Worm (Caenorhabditis elegans) whole organism, L1 larva: ENCODE measurements around the gene Y54F10AM.6.

Experiments
- C04F5.9 ChIP-seq: sonication (generic microtip); optimal IDR thresholded peaks from 2 replicates; lab custom pipeline; 2016; ENCODE audit warnings: missing genetic modification characterization, missing compliant biosample characterization
- F16B12.6 ChIP-seq: fragments of 150-350 bp; optimal IDR thresholded peaks from 2 replicates; lab custom pipeline; 2014; ENCODE audit warnings: missing biosample characterization, missing genetic modification characterization
- aha-1 ChIP-seq: fragments of 150-350 bp; optimal IDR thresholded peaks from 2 replicates; lab custom pipeline; 2014; ENCODE audit warnings: missing biosample characterization, missing genetic modification characterization
- ama-1 ChIP-seq: fragments of 150-350 bp; optimal IDR thresholded peaks from 2 replicates; lab custom pipeline; 2014
- blmp-1 ChIP-seq: fragments of 150-350 bp; optimal IDR thresholded peaks from 2 replicates; lab custom pipeline; 2014; ENCODE audit warnings: missing biosample characterization, missing genetic modification characterization
- ceh-82 ChIP-seq, 3 experiments: fragments of 150-350 bp in 1 of 3; sonication (generic microtip) in 2 of 3; optimal IDR thresholded peaks; 2 replicates each; lab custom pipeline; 2014 to 2017; ENCODE audit warnings: missing biosample characterization in 3 of 3, missing genetic modification characterization in 3 of 3
- ceh-90 ChIP-seq: sonication (generic microtip); optimal IDR thresholded peaks from 2 replicates; lab custom pipeline; 2016; ENCODE audit warnings: missing genetic modification characterization, missing compliant biosample characterization
- ces-1 ChIP-seq: fragments of 150-350 bp; optimal IDR thresholded peaks from 2 replicates; lab custom pipeline; 2014; ENCODE audit warnings: missing biosample characterization, missing genetic modification reagents, missing genetic modification characterization
- dpl-1 ChIP-seq, 3 experiments: fragments of 150-350 bp in 2 of 3; sonication (generic microtip) in 1 of 3; optimal IDR thresholded peaks; 2 replicates each; lab custom pipeline; 2014 to 2017; ENCODE audit warnings: missing biosample characterization in 3 of 3, missing genetic modification characterization in 3 of 3, missing genetic modification reagents in 3 of 3
- efl-1 ChIP-seq, 4 experiments: fragments of 150-350 bp; optimal IDR thresholded peaks in 3 of 4; peaks in 1 of 4; 1 replicate in 1 of 4; 2 replicates in 3 of 4; lab custom pipeline; 2014; ENCODE audit warnings: missing biosample characterization in 2 of 4, missing genetic modification characterization in 2 of 4, missing genetic modification reagents in 2 of 4
- efl-3 ChIP-seq: fragments of 200-800 bp; sonication (Bioruptor generic); optimal IDR thresholded peaks from 2 replicates; lab custom pipeline; 2018; ENCODE audit warnings: mild to moderate bottlenecking, missing genetic modification characterization, missing compliant biosample characterization
- egl-13 ChIP-seq: sonication (generic microtip); optimal IDR thresholded peaks from 2 replicates; lab custom pipeline; 2016; ENCODE audit warnings: missing genotype, missing genetic modification reagents, missing genetic modification characterization, missing compliant biosample characterization
- egl-27 ChIP-seq, 2 experiments: fragments of 150-350 bp in 1 of 2; sonication (generic microtip); optimal IDR thresholded peaks; 3 replicates each; lab custom pipeline; 2017 to 2018; ENCODE audit warnings: missing biosample characterization in 2 of 2, missing genetic modification characterization in 2 of 2, missing genetic modification reagents in 2 of 2
- fkh-4 ChIP-seq: sonication (generic microtip); optimal IDR thresholded peaks from 2 replicates; lab custom pipeline; 2016; ENCODE audit warnings: missing compliant biosample characterization, missing genetic modification characterization, borderline replicate concordance
- fos-1 ChIP-seq: fragments of 150-350 bp; optimal IDR thresholded peaks from 2 replicates; lab custom pipeline; 2014; ENCODE audit warnings: missing biosample characterization, missing genetic modification characterization
- grh-1 ChIP-seq: fragments of 200-800 bp; sonication (Bioruptor generic); IDR thresholded peaks from 2 replicates; pipeline ENCODE4 v1.3.6; 2022; ENCODE audit warnings: missing genetic modification reagents, missing genetic modification characterization, missing compliant biosample characterization
- hlh-17 ChIP-seq: fragments of 200-800 bp; sonication (Bioruptor generic); optimal IDR thresholded peaks from 2 replicates; lab custom pipeline; 2018; ENCODE audit warnings: missing genetic modification characterization, mild to moderate bottlenecking, missing compliant biosample characterization, moderate library complexity, borderline replicate concordance
- hpl-2 ChIP-seq: fragments of 150-350 bp; optimal IDR thresholded peaks from 2 replicates; lab custom pipeline; 2014; ENCODE audit warnings: missing biosample characterization, missing genetic modification reagents, missing genetic modification characterization
- isw-1 ChIP-seq: fragments of 200-800 bp; sonication (Bioruptor generic); IDR thresholded peaks from 2 replicates; pipeline ENCODE4 v1.3.6; 2022; ENCODE audit warnings: missing genetic modification characterization, missing compliant biosample characterization
- jun-1 ChIP-seq: fragments of 150-350 bp; optimal IDR thresholded peaks from 2 replicates; lab custom pipeline; 2014; ENCODE audit warnings: missing biosample characterization, missing genetic modification reagents, missing genetic modification characterization
- lin-13 ChIP-seq: fragments of 150-350 bp; optimal IDR thresholded peaks from 2 replicates; lab custom pipeline; 2014; ENCODE audit warnings: missing biosample characterization, missing genetic modification reagents, missing genetic modification characterization
- lin-14 ChIP-seq: fragments of 200-800 bp; sonication (Bioruptor generic); optimal IDR thresholded peaks from 2 replicates; lab custom pipeline; 2018; ENCODE audit warnings: mild to moderate bottlenecking, missing genetic modification characterization, moderate library complexity, missing compliant biosample characterization
- lsy-2 ChIP-seq, 2 experiments: fragments of 150-350 bp; optimal IDR thresholded peaks; 2 replicates each; lab custom pipeline; 2014; ENCODE audit warnings: missing biosample characterization in 2 of 2, missing genetic modification characterization in 2 of 2
- mab-9 ChIP-seq: fragments of 200-800 bp; sonication (Bioruptor generic); IDR thresholded peaks from 2 replicates; pipeline ENCODE4 v1.3.6; 2022; ENCODE audit warnings: missing genetic modification reagents, missing genetic modification characterization, missing compliant biosample characterization
- mdl-1 ChIP-seq, 2 experiments: fragments of 150-350 bp; optimal IDR thresholded peaks; 2 replicates each; lab custom pipeline; 2014 to 2017; ENCODE audit warnings: missing biosample characterization in 2 of 2, missing genetic modification characterization in 2 of 2, inconsistent platforms in 1 of 2
- mef-2 ChIP-seq: fragments of 150-350 bp; optimal IDR thresholded peaks from 2 replicates; lab custom pipeline; 2014; ENCODE audit warnings: missing biosample characterization, missing genetic modification characterization
- mep-1 ChIP-seq: fragments of 150-350 bp; optimal IDR thresholded peaks from 2 replicates; lab custom pipeline; 2014; ENCODE audit warnings: missing biosample characterization, missing genetic modification characterization
- nhr-19 ChIP-seq: fragments of 200-800 bp; sonication (Bioruptor generic); conservative IDR thresholded peaks from 2 replicates; pipeline ENCODE4 v1.3.6; 2022; ENCODE audit warnings: missing genetic modification characterization, missing compliant biosample characterization
- nhr-28 ChIP-seq: fragments of 150-350 bp; optimal IDR thresholded peaks from 2 replicates; lab custom pipeline; 2014; ENCODE audit warnings: missing biosample characterization, missing genetic modification characterization
- nhr-47 ChIP-seq: sonication (generic microtip); optimal IDR thresholded peaks from 2 replicates; lab custom pipeline; 2016; ENCODE audit warnings: mild to moderate bottlenecking, missing genetic modification characterization, moderate library complexity, missing compliant biosample characterization
- nhr-71 ChIP-seq: sonication (generic microtip); optimal IDR thresholded peaks from 2 replicates; lab custom pipeline; 2016; ENCODE audit warnings: mild to moderate bottlenecking, missing genetic modification characterization, moderate library complexity, missing compliant biosample characterization
- nhr-76 ChIP-seq: sonication (generic microtip); optimal IDR thresholded peaks from 2 replicates; lab custom pipeline; 2017; ENCODE audit warnings: missing biosample characterization, missing genetic modification characterization
- nhr-85 ChIP-seq: sonication (generic microtip); peaks from one replicate; lab custom pipeline; 2016; ENCODE audit warnings: missing genetic modification characterization, inconsistent platforms, missing compliant biosample characterization
- nhr-90 ChIP-seq: sonication (generic microtip); optimal IDR thresholded peaks from 2 replicates; lab custom pipeline; 2016; ENCODE audit warnings: mild to moderate bottlenecking, missing genetic modification characterization, missing compliant biosample characterization; ENCODE audit not compliant: poor library complexity
- pax-3 ChIP-seq: fragments of 200-800 bp; sonication (Bioruptor generic); optimal IDR thresholded peaks from 2 replicates; lab custom pipeline; 2018; ENCODE audit warnings: mild to moderate bottlenecking, missing genetic modification characterization, moderate library complexity, missing compliant biosample characterization
- pqm-1 ChIP-seq: sonication (generic microtip); optimal IDR thresholded peaks from 3 replicates; lab custom pipeline; 2017; ENCODE audit warnings: missing biosample characterization, missing genetic modification characterization
- rnt-1 ChIP-seq: sonication (generic microtip); optimal IDR thresholded peaks from 2 replicates; lab custom pipeline; 2016; ENCODE audit warnings: mild to moderate bottlenecking, missing genetic modification characterization, moderate library complexity, missing compliant biosample characterization
- skn-1 ChIP-seq: fragments of 150-350 bp; optimal IDR thresholded peaks from 2 replicates; lab custom pipeline; 2014; ENCODE audit warnings: missing biosample characterization, missing genetic modification characterization
- snpc-4 ChIP-seq: fragments of 150-350 bp; optimal IDR thresholded peaks from 2 replicates; lab custom pipeline; 2014; ENCODE audit warnings: missing biosample characterization, missing genetic modification characterization
- sox-4 ChIP-seq: sonication (generic microtip); optimal IDR thresholded peaks from 2 replicates; lab custom pipeline; 2016; ENCODE audit warnings: missing genetic modification characterization, missing compliant biosample characterization
- tbx-2 ChIP-seq: sonication (generic microtip); optimal IDR thresholded peaks from 2 replicates; lab custom pipeline; 2016; ENCODE audit warnings: missing genetic modification characterization, missing compliant biosample characterization
- unc-130 ChIP-seq: fragments of 150-350 bp; optimal IDR thresholded peaks from 2 replicates; lab custom pipeline; 2017; ENCODE audit warnings: missing biosample characterization, missing genetic modification characterization, inconsistent platforms
- unc-30 ChIP-seq: sonication (generic microtip); optimal IDR thresholded peaks from 2 replicates; lab custom pipeline; 2017; ENCODE audit warnings: missing biosample characterization, missing genetic modification characterization
- unc-62 ChIP-seq: fragments of 150-350 bp; optimal IDR thresholded peaks from 2 replicates; lab custom pipeline; 2014; ENCODE audit warnings: missing biosample characterization, missing genetic modification reagents, missing genetic modification characterization
- unc-98 ChIP-seq: fragments of 200-800 bp; sonication (Bioruptor generic); IDR thresholded peaks from 2 replicates; pipeline ENCODE4 v1.3.6; 2022; ENCODE audit warnings: missing genetic modification characterization, missing compliant biosample characterization
- vab-15 ChIP-seq: sonication (generic microtip); optimal IDR thresholded peaks from 2 replicates; lab custom pipeline; 2017; ENCODE audit warnings: missing genotype, mild to moderate bottlenecking, missing genetic modification characterization, missing compliant biosample characterization
- zip-4 ChIP-seq: fragments of 200-800 bp; sonication (Bioruptor generic); optimal IDR thresholded peaks from 2 replicates; lab custom pipeline; 2018; ENCODE audit warnings: mild to moderate bottlenecking, missing genetic modification characterization, moderate library complexity, missing compliant biosample characterization

Y54F10AM.6 gene

DNA sequence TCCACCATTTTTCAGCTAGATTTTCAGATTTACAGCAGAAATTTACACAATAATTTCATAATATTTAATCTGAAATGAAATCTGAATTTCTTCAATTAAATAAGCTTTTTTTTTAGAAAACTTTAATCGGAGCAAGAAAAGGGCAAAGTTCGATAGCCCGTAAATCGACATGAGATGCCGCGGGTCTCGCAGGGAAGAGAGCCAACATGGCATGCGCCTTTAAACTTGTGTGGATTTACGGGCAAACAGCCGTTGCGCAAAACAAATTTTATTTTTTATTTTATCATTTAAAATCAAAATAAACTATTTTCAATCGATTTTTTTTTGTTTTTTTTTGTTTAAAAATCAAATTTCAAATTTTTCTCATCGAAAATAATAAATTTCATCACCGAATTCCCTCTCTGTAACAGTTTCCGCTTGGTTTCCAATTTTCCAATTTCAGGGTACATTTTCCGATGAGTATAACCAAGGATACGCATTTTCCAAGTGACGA, 20.0 kb downstream of the Y54F10AM.6 start, which contains the start of the genes Y54F10AM.15, rbc-2 and ndua-8 (continued):
- TF ChIP-seq nhr-28 (tag; lab: Kevin White, UChicago) (no peak), unc-30 (tag; lab: Kevin White, UChicago) (no peak), nhr-47 (tag; lab: Kevin White, UChicago) (peak; percentile 97), zip-4 (GFP tag; lab: Kevin White, UChicago) (peak; percentile 69), F16B12.6 (tag; lab: Kevin White, UChicago) (peak; percentile 72), mef-2 (peak; percentile 59), ces-1 (no peak), unc-62 (GFP tag; lab: Kevin White, UChicago) (no peak), efl-1 (optimal IDR thresholded peaks at IDR 0.05; lab: Kevin White, UChicago) (peak; percentile 92 to 93), efl-1 (GFP tag; optimal IDR thresholded peaks at IDR 0.05 in 1 of 2; lab: Kevin White, UChicago) (peak; percentile 83 to 98), unc-98 (GFP tag; lab: Robert Waterston, UW) (no peak)

DNA sequence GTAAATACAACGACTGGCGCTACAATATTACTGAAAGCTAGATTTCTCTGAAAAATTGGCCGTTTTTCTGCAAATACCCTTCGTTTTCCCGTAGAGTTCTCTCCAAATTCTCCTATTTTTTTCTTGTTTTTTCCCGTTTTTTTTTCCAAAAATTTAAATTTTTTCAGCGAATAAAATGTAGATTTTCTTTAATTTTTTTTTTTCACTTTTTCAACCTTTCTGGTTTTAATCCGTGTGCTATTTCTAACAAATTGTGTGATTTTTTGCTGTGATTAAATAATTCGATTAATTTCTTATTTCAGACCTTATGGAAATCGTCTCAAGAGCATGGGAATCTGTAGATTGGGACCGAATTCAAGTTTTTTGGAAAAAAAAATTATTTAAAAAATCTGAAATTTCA, 21.7 kb downstream of the Y54F10AM.6 start, which contains the start of gene cone-1:
Gene cone-1 (plus strand): TSS at position 301 of the 400 bp plus-strand sequence.
- TF ChIP-seq tbx-2: no peak
- no peak for TF ChIP-seq vab-15 (tag; lab: Kevin White, UChicago)
- no peak for TF ChIP-seq pax-3 (tag; lab: Kevin White, UChicago)
- TF ChIP-seq aha-1 (tag; lab: Kevin White, UChicago): no peak
- no peak for TF ChIP-seq egl-27 (tag; optimal IDR thresholded peaks at IDR 0.05; lab: Kevin White, UChicago)
- TF ChIP-seq efl-1 (optimal IDR thresholded peaks at IDR 0.05; lab: Kevin White, UChicago): no peak
- TF ChIP-seq efl-1 (GFP tag; optimal IDR thresholded peaks at IDR 0.05 in 1 of 2; lab: Kevin White, UChicago): no peak
- TF ChIP-seq mab-9 (GFP tag; lab: Robert Waterston, UW): no peak
- no peak for TF ChIP-seq hlh-17 (GFP tag; lab: Kevin White, UChicago)
- no peak for TF ChIP-seq mep-1
- no peak for TF ChIP-seq nhr-47 (tag; lab: Kevin White, UChicago)
- no peak for TF ChIP-seq lin-14
- TF ChIP-seq nhr-76 (tag; lab: Kevin White, UChicago): no peak
- no peak for TF ChIP-seq rnt-1 (tag; lab: Kevin White, UChicago)
- TF ChIP-seq skn-1 (tag; lab: Kevin White, UChicago): no peak
- no peak for TF ChIP-seq sox-4
- TF ChIP-seq nhr-85 (tag; lab: Kevin White, UChicago): no peak

DNA sequence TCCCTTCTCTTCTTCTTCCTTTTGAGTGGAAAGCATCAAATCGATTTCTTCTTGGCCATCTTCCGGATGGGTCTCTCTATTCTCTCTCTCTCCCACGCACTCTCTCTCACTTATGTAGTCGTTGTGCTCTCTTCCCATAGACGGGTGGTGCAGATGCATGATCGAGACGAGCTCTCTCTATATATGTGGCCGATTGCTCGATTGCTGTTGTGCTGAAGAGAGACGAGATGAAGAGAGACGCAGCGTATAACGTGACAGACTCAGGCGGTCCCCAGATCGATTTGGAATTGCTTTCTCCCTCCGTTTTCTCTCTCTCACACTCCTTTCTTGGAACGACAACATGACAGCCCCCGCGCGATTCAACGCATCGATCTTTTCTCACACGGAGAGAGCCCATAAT, 24.1 kb downstream of the Y54F10AM.6 start:
- no peak for TF ChIP-seq nhr-19 (GFP tag; lab: Robert Waterston, UW)
- TF ChIP-seq hpl-2 (GFP tag; lab: Kevin White, UChicago): no peak
- no peak for TF ChIP-seq grh-1 (GFP tag; lab: Robert Waterston, UW)
- TF ChIP-seq pqm-1 (tag; lab: Kevin White, UChicago): no peak
- TF ChIP-seq mdl-1 (tag; optimal IDR thresholded peaks at IDR 0.05; lab: Kevin White, UChicago): peak in 1 of 2 experiments; percentile 37
- TF ChIP-seq skn-1 (tag; lab: Kevin White, UChicago): no peak
- peak; percentile 72 for TF ChIP-seq nhr-71 (tag; lab: Kevin White, UChicago)
- no peak for TF ChIP-seq pax-3 (tag; lab: Kevin White, UChicago)
- peak; percentile 28 for TF ChIP-seq lin-13 (GFP tag; lab: Kevin White, UChicago)
- no peak for TF ChIP-seq ces-1
- TF ChIP-seq snpc-4: peak; percentile 19
- no peak for TF ChIP-seq ceh-90 (tag; lab: Kevin White, UChicago)
- TF ChIP-seq efl-3 (GFP tag; lab: Kevin White, UChicago): no peak
- peak; percentile 50 for TF ChIP-seq nhr-85 (tag; lab: Kevin White, UChicago)
- TF ChIP-seq isw-1 (GFP tag; lab: Robert Waterston, UW): no peak
- no peak for TF ChIP-seq C04F5.9 (tag; lab: Kevin White, UChicago)
- peak; percentile 88 for TF ChIP-seq lin-14
- no peak for TF ChIP-seq ama-1 (lab: Kevin White, UChicago)
- no peak for TF ChIP-seq blmp-1 (tag; lab: Kevin White, UChicago)
- TF ChIP-seq egl-13 (tag; lab: Kevin White, UChicago): peak; percentile 79
- TF ChIP-seq zip-4 (GFP tag; lab: Kevin White, UChicago): no peak
- TF ChIP-seq dpl-1 (GFP tag; optimal IDR thresholded peaks at IDR 0.05; lab: Kevin White, UChicago): peak in 1 of 3 experiments; percentile 28
- peak; percentile 59 for TF ChIP-seq tbx-2
- TF ChIP-seq nhr-76 (tag; lab: Kevin White, UChicago): no peak
- TF ChIP-seq nhr-90 (tag; lab: Kevin White, UChicago): no peak
- TF ChIP-seq ceh-82 (tag; optimal IDR thresholded peaks at IDR 0.05; lab: Kevin White, UChicago): peak in 1 of 3 experiments; percentile 30
- TF ChIP-seq mef-2: no peak
- no peak for TF ChIP-seq fkh-4 (tag; lab: Kevin White, UChicago)
- peak; percentile 38 for TF ChIP-seq jun-1 (tag; lab: Kevin White, UChicago)
- TF ChIP-seq lsy-2 (tag; optimal IDR thresholded peaks at IDR 0.05; lab: Kevin White, UChicago): peak; percentile 29 to 44
- TF ChIP-seq unc-130 (tag; lab: Kevin White, UChicago): no peak
- TF ChIP-seq fos-1 (tag; lab: Kevin White, UChicago): no peak
- no peak for TF ChIP-seq vab-15 (tag; lab: Kevin White, UChicago)
